Fruit fly (Drosophila melanogaster): ENCODE results near the gene fog.

- TF ChIP-seq psq (optimal IDR thresholded peaks at IDR 0.05), result no peak
- no peak for TF ChIP-seq pan (optimal IDR thresholded peaks at IDR 0.05)
- TF ChIP-seq usp (GFP tag; optimal IDR thresholded peaks at IDR 0.05), result no peak
- no peak for TF ChIP-seq Dll (optimal IDR thresholded peaks at IDR 0.05)
- no peak for TF ChIP-seq CG8478 (optimal IDR thresholded peaks at IDR 0.05)
- TF ChIP-seq EcR (GFP tag; optimal IDR thresholded peaks at IDR 0.05), result no peak
Measured at dm6 chrX:22872512-22872911, 17.5 kb upstream of the fog start, which contains the start of gene CG34334.

Data from whole organism.